Worm (Caenorhabditis elegans) whole organism, mixed stage, embryonic: ENCODE measurements around the gene K09G1.2.

ENCODE experiments used
- M03D4.4 ChIP-seq: sonication (generic microtip); optimal IDR thresholded peaks from 2 replicates; lab custom pipeline; 2017; ENCODE audit warnings: mild to moderate bottlenecking, missing genetic modification characterization, missing compliant biosample characterization
- blmp-1 ChIP-seq: fragments of 150-350 bp; optimal IDR thresholded peaks from 2 replicates; lab custom pipeline; 2014; ENCODE audit warnings: missing biosample characterization, missing genetic modification characterization
- nhr-12 ChIP-seq: fragments of 150-350 bp; optimal IDR thresholded peaks from 2 replicates; lab custom pipeline; 2014; ENCODE audit warnings: missing biosample characterization, missing genetic modification characterization
- nhr-237 ChIP-seq: fragments of 150-350 bp; optimal IDR thresholded peaks from 2 replicates; lab custom pipeline; 2014; ENCODE audit warnings: missing biosample characterization, missing genetic modification characterization

DNA sequence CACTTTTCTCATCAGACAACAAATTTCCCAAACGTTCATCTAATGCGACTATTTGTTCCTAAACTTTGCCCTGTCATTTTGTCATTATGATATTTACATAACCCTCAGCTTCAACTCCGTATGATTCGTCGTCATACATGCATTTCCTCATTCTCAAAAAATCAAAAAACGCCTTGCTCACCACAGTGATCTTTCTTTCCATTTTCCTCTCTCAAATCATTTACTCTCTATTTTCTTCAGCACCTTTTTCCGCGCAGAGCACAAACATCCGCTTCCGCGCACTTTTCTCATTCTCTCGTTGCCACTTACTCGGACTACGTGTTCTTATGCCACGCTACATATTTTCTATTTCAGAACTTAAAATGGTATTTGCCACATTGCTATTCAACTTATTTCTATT lies 13.4 kb upstream of the K09G1.2 start, which contains the start of gene F25B3.2:
- TF ChIP-seq M03D4.4 (tag; lab: Kevin White, UChicago) (no peak), nhr-237 (tag; lab: Kevin White, UChicago) (no peak), blmp-1 (tag; lab: Kevin White, UChicago) (no peak), nhr-12 (tag; lab: Kevin White, UChicago) (no peak)
